Worm (Caenorhabditis elegans) whole organism, mixed stage, embryonic: ENCODE data around the gene Y48E1C.2.

ENCODE experiments used
- elt-3 ChIP-seq: fragments of 150-350 bp; optimal IDR thresholded peaks from 2 replicates; lab custom pipeline; 2014; ENCODE audit warnings: missing biosample characterization, missing genetic modification characterization
- ham-2 ChIP-seq: fragments of 200-800 bp; sonication (Bioruptor generic); optimal IDR thresholded peaks from 2 replicates; lab custom pipeline; 2018; ENCODE audit warnings: mild to moderate bottlenecking, missing genetic modification characterization, missing compliant biosample characterization
- nhr-28 ChIP-seq: fragments of 150-350 bp; optimal IDR thresholded peaks from 2 replicates; lab custom pipeline; 2014; ENCODE audit warnings: missing biosample characterization, missing genetic modification characterization
- unc-39 ChIP-seq: fragments of 150-350 bp; optimal IDR thresholded peaks from 2 replicates; lab custom pipeline; 2014; ENCODE audit warnings: missing biosample characterization, missing genetic modification characterization
- unc-62 ChIP-seq: fragments of 150-350 bp; optimal IDR thresholded peaks from 2 replicates; lab custom pipeline; 2014; ENCODE audit warnings: missing biosample characterization, missing genetic modification reagents, missing genetic modification characterization

ce11 chrII:13446597-13446996 lies 22.3 kb downstream of the Y48E1C.2 start:
- TF ChIP-seq unc-62 (GFP tag; lab: Kevin White, UChicago) (no peak), nhr-28 (no peak), elt-3 (tag; lab: Kevin White, UChicago) (no peak), ham-2 (no peak), unc-39 (tag; lab: Kevin White, UChicago) (no peak)
